Worm (Caenorhabditis elegans): ENCODE data around the gene lsm-8.
"Not testable (repeated sequence)": the region's sequence is repeated elsewhere in the genome, so short reads cannot be mapped to it uniquely, and the experiment has no call there.

lsm-8 gene

ce11 chrIV:6307439-6307838 lies 18.9 kb upstream of the lsm-8 start, which contains the start of gene csp-2:
TSS of gene csp-2 (plus strand) at chrIV:6307739.
- TF ChIP-seq T23F11.4 (GFP tag; optimal IDR thresholded peaks at IDR 0.05) (no peak), elt-4 (tag; optimal IDR thresholded peaks at IDR 0.05) (no peak), nhr-11 (tag; optimal IDR thresholded peaks at IDR 0.05) (no peak), pqm-1 (tag; optimal IDR thresholded peaks at IDR 0.05) (no peak), ceh-18 (tag; optimal IDR thresholded peaks at IDR 0.05) (no peak), tbx-2 (tag; optimal IDR thresholded peaks at IDR 0.05) (no peak), ceh-6 (GFP tag; optimal IDR thresholded peaks at IDR 0.05) (no peak), hlh-30 (tag; optimal IDR thresholded peaks at IDR 0.05; ENCODE audit: insufficient read depth) (no peak), pha-4 (tag; optimal IDR thresholded peaks at IDR 0.05) (no peak), unc-86 (tag; optimal IDR thresholded peaks at IDR 0.05) (no peak), lin-11 (tag; optimal IDR thresholded peaks at IDR 0.05) (no peak)

- TF ChIP-seq dmd-4 (tag; optimal IDR thresholded peaks at IDR 0.05; ENCODE audit: borderline replicate concordance); C38D4.7 (GFP tag; optimal IDR thresholded peaks at IDR 0.05); tbx-2 (tag; optimal IDR thresholded peaks at IDR 0.05): not testable (repeated sequence)
Observed at ce11 chrIV:6317357-6317756, 9.0 kb upstream of the lsm-8 start, which contains the start of gene Y73B6BL.12. TSS of gene Y73B6BL.12 (minus strand) at chrIV:6317457.

- TF ChIP-seq unc-55 (GFP tag; optimal IDR thresholded peaks at IDR 0.05) (peak; percentile 6), hlh-15 (tag; optimal IDR thresholded peaks at IDR 0.05) (no peak), ama-1 (optimal IDR thresholded peaks at IDR 0.05) (no peak), ceh-14 (tag; optimal IDR thresholded peaks at IDR 0.05) (peak; percentile 56), T23F11.4 (GFP tag; optimal IDR thresholded peaks at IDR 0.05) (no peak), npax-4 (tag; optimal IDR thresholded peaks at IDR 0.05) (no peak), unc-42 (tag; optimal IDR thresholded peaks at IDR 0.05) (peak; percentile 82), nhr-232 (tag; optimal IDR thresholded peaks at IDR 0.05) (no peak), elt-2 (tag; optimal IDR thresholded peaks at IDR 0.05) (peak; percentile 58), lim-6 (tag; optimal IDR thresholded peaks at IDR 0.05) (peak; percentile 32), ets-4 (tag; optimal IDR thresholded peaks at IDR 0.05) (peak; percentile 96), dve-1 (tag; optimal IDR thresholded peaks at IDR 0.05) (no peak), madf-2 (tag; optimal IDR thresholded peaks at IDR 0.05) (no peak), ceh-19 (GFP tag; optimal IDR thresholded peaks at IDR 0.05) (peak; percentile 56), hlh-8 (tag; optimal IDR thresholded peaks at IDR 0.05) (peak; percentile 86), nfya-1 (tag; optimal IDR thresholded peaks at IDR 0.05) (peak; percentile 50), mec-3 (tag; optimal IDR thresholded peaks at IDR 0.05; ENCODE audit: borderline replicate concordance) (peak; percentile 73), nhr-11 (tag; optimal IDR thresholded peaks at IDR 0.05) (no peak), pax-1 (tag; optimal IDR thresholded peaks at IDR 0.05) (peak; percentile 63), unc-3 (GFP tag; conservative IDR thresholded peaks at IDR 0.05) (no peak), unc-3 (tag; optimal IDR thresholded peaks at IDR 0.05) (peak; percentile 27), ceh-2 (tag; optimal IDR thresholded peaks at IDR 0.05) (peak; percentile 92), ahr-1 (tag; optimal IDR thresholded peaks at IDR 0.05) (no peak), ceh-48 (tag; optimal IDR thresholded peaks at IDR 0.05) (no peak), gmeb-2 (tag; optimal IDR thresholded peaks at IDR 0.05) (peak; percentile 18), ref-2 (tag; optimal IDR thresholded peaks at IDR 0.05) (peak; percentile 90), lin-11 (tag; optimal IDR thresholded peaks at IDR 0.05) (no peak), F13H6.1 (tag; optimal IDR thresholded peaks at IDR 0.05) (peak; percentile 46), elt-4 (tag; optimal IDR thresholded peaks at IDR 0.05) (no peak), Y22D7AL.16 (tag; optimal IDR thresholded peaks at IDR 0.05) (no peak), fkh-6 (tag; optimal IDR thresholded peaks at IDR 0.05) (no peak), ceh-30 (tag; optimal IDR thresholded peaks at IDR 0.05) (no peak), ceh-18 (tag; optimal IDR thresholded peaks at IDR 0.05) (peak; percentile 27), che-1 (tag; optimal IDR thresholded peaks at IDR 0.05) (no peak), tbx-7 (tag; optimal IDR thresholded peaks at IDR 0.05) (peak; percentile 86), dmd-4 (tag; optimal IDR thresholded peaks at IDR 0.05; ENCODE audit: borderline replicate concordance) (no peak), ceh-22 (tag; optimal IDR thresholded peaks at IDR 0.05) (no peak), unc-86 (tag; optimal IDR thresholded peaks at IDR 0.05) (peak; percentile 12), ceh-6 (GFP tag; optimal IDR thresholded peaks at IDR 0.05) (no peak), ceh-31 (tag; optimal IDR thresholded peaks at IDR 0.05) (peak; percentile 91), fax-1 (tag; optimal IDR thresholded peaks at IDR 0.05) (peak; percentile 75), zip-5 (tag; optimal IDR thresholded peaks at IDR 0.05) (peak; percentile 84), rnt-1 (tag; optimal IDR thresholded peaks at IDR 0.05) (peak; percentile 59), ceh-45 (GFP tag; IDR thresholded peaks at IDR 0.05) (no peak)
Observed at ce11 chrIV:6321667-6322066, 4.7 kb upstream of the lsm-8 start, which contains the start of gene Y73B6BL.29. TSS of gene Y73B6BL.29 (plus strand) at chrIV:6321929.
